Fruit fly (Drosophila melanogaster): Measurements from ENCODE around the gene sinah.

The sinah gene

DNA sequence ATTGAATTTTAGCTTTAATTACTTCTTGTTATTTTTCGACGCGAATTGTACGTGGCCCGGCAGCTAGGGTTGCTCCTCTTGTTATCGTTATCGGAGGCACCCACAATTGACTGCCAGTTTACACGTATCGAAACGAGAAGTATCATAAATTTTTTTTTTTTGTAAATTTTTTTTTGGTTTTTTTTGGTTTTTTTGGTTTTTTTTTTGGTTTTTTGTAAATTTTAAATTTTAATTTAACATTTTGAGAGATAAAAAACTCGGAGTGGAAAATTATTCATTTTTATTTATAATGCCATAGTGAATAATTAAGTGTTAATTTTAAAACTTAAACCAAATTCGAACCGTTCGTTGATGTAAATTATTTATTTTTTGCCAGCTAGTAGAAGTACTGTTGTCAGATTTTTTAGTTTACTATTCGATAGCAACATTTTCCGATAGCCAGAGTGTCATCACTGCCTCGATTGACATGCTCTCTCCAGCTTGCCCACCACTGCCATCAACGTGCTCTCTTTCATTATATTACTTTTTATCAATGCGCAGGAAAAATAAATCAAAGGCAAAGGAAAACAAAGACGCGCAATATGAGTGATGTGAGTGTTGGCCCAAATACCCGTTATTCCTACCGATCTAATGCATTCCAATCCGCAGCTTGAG is 13.8 kb upstream of the sinah start, which contains the start of the genes kud and Zcchc7 (continued):
- TF ChIP-seq lmd (GFP tag; IDR thresholded peaks at IDR 0.05): peak; percentile 19; the same call in 1 of the 2 replicates
- no peak for TF ChIP-seq her (GFP tag; optimal IDR thresholded peaks at IDR 0.05)
- TF ChIP-seq CG34376 (GFP tag; optimal IDR thresholded peaks at IDR 0.05): peak; percentile 77
- no peak for TF ChIP-seq slou (GFP tag; optimal IDR thresholded peaks at IDR 0.05)
- peak; percentile 85 for TF ChIP-seq CoRest (tag; optimal IDR thresholded peaks at IDR 0.05)
- peak; percentile 2 for TF ChIP-seq CG13123 (GFP tag; optimal IDR thresholded peaks at IDR 0.05)
- TF ChIP-seq CG17186 (GFP tag; optimal IDR thresholded peaks at IDR 0.05): peak; percentile 40
- TF ChIP-seq CG12155 (GFP tag; optimal IDR thresholded peaks at IDR 0.05): peak; percentile 73
- peak; percentile 57 for TF ChIP-seq Max (GFP tag; optimal IDR thresholded peaks at IDR 0.05)
- TF ChIP-seq Sox102F (GFP tag; optimal IDR thresholded peaks at IDR 0.05): no peak
- peak; percentile 38 for TF ChIP-seq kay (GFP tag; optimal IDR thresholded peaks at IDR 0.05)
- TF ChIP-seq CG3163 (GFP tag; optimal IDR thresholded peaks at IDR 0.05): peak; percentile 47
- no peak for TF ChIP-seq TFAM (GFP tag; optimal IDR thresholded peaks at IDR 0.05)
- peak; percentile 10; the same call in 1 of the 2 replicates for TF ChIP-seq sens-2 (GFP tag; IDR thresholded peaks at IDR 0.05)
- peak; percentile 3 for TF ChIP-seq psq (GFP tag; optimal IDR thresholded peaks at IDR 0.05)
- TF ChIP-seq CG4820 (GFP tag; optimal IDR thresholded peaks at IDR 0.05): peak; percentile 97
- TF ChIP-seq Optix (GFP tag; IDR thresholded peaks at IDR 0.05): no peak
- peak; percentile 41 for TF ChIP-seq Asciz (GFP tag; optimal IDR thresholded peaks at IDR 0.05)
- peak; percentile 62 for TF ChIP-seq Fer3 (tag; optimal IDR thresholded peaks at IDR 0.05)
- peak; percentile 80 for TF ChIP-seq lilli (GFP tag; optimal IDR thresholded peaks at IDR 0.05)
- TF ChIP-seq pum (GFP tag; optimal IDR thresholded peaks at IDR 0.05): peak; percentile 31
- no peak for TF ChIP-seq prd (optimal IDR thresholded peaks at IDR 0.05)
- peak; percentile 46; the same call in 1 of the 3 replicates for TF ChIP-seq prd (GFP tag; IDR thresholded peaks at IDR 0.05)
- TF ChIP-seq CG2116 (GFP tag; optimal IDR thresholded peaks at IDR 0.05): peak; percentile 99
- TF ChIP-seq chn (GFP tag; optimal IDR thresholded peaks at IDR 0.05): peak; percentile 52
- peak; percentile 44 for TF ChIP-seq CG7786 (GFP tag; optimal IDR thresholded peaks at IDR 0.05)
- TF ChIP-seq sob (GFP tag; IDR thresholded peaks at IDR 0.05): peak; percentile 62
- no peak for TF ChIP-seq HLHmδ (GFP tag; optimal IDR thresholded peaks at IDR 0.05)
- no peak for TF ChIP-seq gsb-n (tag; optimal IDR thresholded peaks at IDR 0.05)
- peak; percentile 34 for TF ChIP-seq hkb (optimal IDR thresholded peaks at IDR 0.05)
- no peak for TF ChIP-seq hkb (GFP tag; IDR thresholded peaks at IDR 0.05)
- peak; percentile 54 for TF ChIP-seq Hr3 (GFP tag; optimal IDR thresholded peaks at IDR 0.05)
- no peak for TF ChIP-seq Doc2 (GFP tag; IDR thresholded peaks at IDR 0.05)
- TF ChIP-seq zen2 (GFP tag; IDR thresholded peaks at IDR 0.05; ENCODE audit: partially characterized antibody): no peak
- 0 out of 2 replicates have a peak, but pooled peaks have one; percentile 10 for TF ChIP-seq CG17328 (GFP tag; IDR thresholded peaks at IDR 0.05)
- TF ChIP-seq MBD-R2 (GFP tag; IDR thresholded peaks at IDR 0.05): peak; percentile 39; the same call in 1 of the 2 replicates
- TF ChIP-seq btn (GFP tag; optimal IDR thresholded peaks at IDR 0.05): no peak
- peak; percentile 79 for TF ChIP-seq nmo (GFP tag; optimal IDR thresholded peaks at IDR 0.05)
- TF ChIP-seq zfh2 (GFP tag; optimal IDR thresholded peaks at IDR 0.05): peak; percentile 74
- TF ChIP-seq CG30403 (GFP tag; optimal IDR thresholded peaks at IDR 0.05): peak; percentile 77
- no peak for TF ChIP-seq peb (GFP tag; IDR thresholded peaks at IDR 0.05)
- no peak for TF ChIP-seq CG15269 (tag; optimal IDR thresholded peaks at IDR 0.05)
- peak; percentile 47 for TF ChIP-seq CG9609 (GFP tag; optimal IDR thresholded peaks at IDR 0.05)
- peak; percentile 74 for TF ChIP-seq pho (GFP tag; optimal IDR thresholded peaks at IDR 0.05)
- peak; percentile 75 for TF ChIP-seq CG9817 (tag; optimal IDR thresholded peaks at IDR 0.05)
- TF ChIP-seq CG7963 (GFP tag; IDR thresholded peaks at IDR 0.05; ENCODE audit: partially characterized antibody): 0 out of 3 replicates have a peak, but pooled peaks have one; percentile 6
- TF ChIP-seq Rfx (GFP tag; IDR thresholded peaks at IDR 0.05): peak; percentile 71
- no peak for TF ChIP-seq MTF-1 (GFP tag; optimal IDR thresholded peaks at IDR 0.05; ENCODE audit: borderline replicate concordance)
- TF ChIP-seq CHES-1-like (GFP tag; optimal IDR thresholded peaks at IDR 0.05): peak; percentile 39
- peak; percentile 82 for TF ChIP-seq Sry-β (GFP tag; optimal IDR thresholded peaks at IDR 0.05)
